Worm (Caenorhabditis elegans): ENCODE data around the gene anmt-1.

Gene anmt-1

DNA sequence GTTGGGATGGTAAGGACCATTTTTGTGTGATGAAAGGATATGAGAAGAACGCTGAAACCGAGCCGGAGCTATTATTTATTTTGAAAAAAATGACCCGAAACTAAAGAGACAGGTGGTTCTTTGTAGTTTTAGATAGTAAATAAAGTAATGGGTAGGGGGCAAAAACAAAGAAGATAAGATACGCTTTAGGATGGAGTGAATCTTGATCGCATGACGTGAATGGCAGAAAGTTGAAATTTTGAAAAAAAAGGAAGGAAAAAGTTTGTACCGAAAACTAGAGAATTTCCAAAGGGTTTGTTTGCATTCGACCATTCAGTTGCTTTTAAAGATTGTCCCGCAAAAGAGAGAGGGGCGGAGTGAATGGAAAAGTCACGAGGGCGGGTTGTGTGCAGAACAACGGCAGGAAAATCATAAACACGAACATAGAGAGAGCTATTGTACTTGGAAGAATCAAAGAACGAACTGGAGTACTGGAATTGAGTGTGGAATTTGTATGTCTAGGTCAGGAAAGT lies 30.7 kb upstream of the anmt-1 start, which contains the start of gene F22B7.9 (continued):
- TF ChIP-seq lin-13 (GFP tag; optimal IDR thresholded peaks at IDR 0.05) = no peak
- peak; percentile 10 for TF ChIP-seq C16A3.4 (tag; optimal IDR thresholded peaks at IDR 0.05)
- peak; percentile 4 for TF ChIP-seq nhr-77 (tag; optimal IDR thresholded peaks at IDR 0.05)
- TF ChIP-seq nhr-90 (tag; optimal IDR thresholded peaks at IDR 0.05; ENCODE audit: poor library complexity) = peak; percentile 20
- no peak for TF ChIP-seq unc-98 (GFP tag; IDR thresholded peaks at IDR 0.05)

- TF ChIP-seq blmp-1 (tag; optimal IDR thresholded peaks at IDR 0.05) (peak; percentile 83), ets-5 (GFP tag; IDR thresholded peaks at IDR 0.05) (no peak), nhr-20 (tag; optimal IDR thresholded peaks at IDR 0.05) (peak; percentile 18), snpc-4 (tag; optimal IDR thresholded peaks at IDR 0.05) (no peak), nhr-84 (tag; optimal IDR thresholded peaks at IDR 0.05) (no peak), hpl-2 (GFP tag; optimal IDR thresholded peaks at IDR 0.05) (no peak), mdl-1 (tag; optimal IDR thresholded peaks at IDR 0.05) (no peak), rnt-1 (tag; optimal IDR thresholded peaks at IDR 0.05) (no peak), snu-23 (GFP tag; optimal IDR thresholded peaks at IDR 0.05) (peak; percentile 0), ztf-11 (tag; optimal IDR thresholded peaks at IDR 0.05) (no peak), lin-14 (GFP tag; optimal IDR thresholded peaks at IDR 0.05) (peak; percentile 37), elt-3 (tag; optimal IDR thresholded peaks at IDR 0.05) (peak in 1 of 6 experiments; percentile 24), mef-2 (tag; optimal IDR thresholded peaks at IDR 0.05) (no peak), unc-86 (tag; optimal IDR thresholded peaks at IDR 0.05) (no peak), lin-15B (tag; optimal IDR thresholded peaks at IDR 0.05) (no peak), zip-4 (GFP tag; optimal IDR thresholded peaks at IDR 0.05) (no peak), nhr-71 (tag; optimal IDR thresholded peaks at IDR 0.05) (peak; percentile 45), nhr-12 (tag; optimal IDR thresholded peaks at IDR 0.05) (no peak), ama-1 (optimal IDR thresholded peaks at IDR 0.05) (no peak), vab-15 (tag; optimal IDR thresholded peaks at IDR 0.05) (no peak), ztf-4 (tag; optimal IDR thresholded peaks at IDR 0.05) (no peak), aly-2 (tag; optimal IDR thresholded peaks at IDR 0.05) (no peak), nhr-77 (tag; optimal IDR thresholded peaks at IDR 0.05) (no peak), lir-3 (tag; optimal IDR thresholded peaks at IDR 0.05; ENCODE audit: poor library complexity) (no peak), ces-1 (GFP tag; optimal IDR thresholded peaks at IDR 0.05) (no peak), swsn-7 (tag; optimal IDR thresholded peaks at IDR 0.05) (no peak), grh-1 (GFP tag; IDR thresholded peaks at IDR 0.05) (no peak), nhr-11 (tag; optimal IDR thresholded peaks at IDR 0.05) (no peak), C34B4.2 (tag; optimal IDR thresholded peaks at IDR 0.05) (no peak), jun-1 (tag; optimal IDR thresholded peaks at IDR 0.05) (no peak), fkh-10 (GFP tag; optimal IDR thresholded peaks at IDR 0.05) (no peak), egl-27 (tag; optimal IDR thresholded peaks at IDR 0.05) (no peak), tbx-2 (tag; optimal IDR thresholded peaks at IDR 0.05) (no peak), xbp-1 (tag; optimal IDR thresholded peaks at IDR 0.05) (no peak), F16B12.6 (tag; optimal IDR thresholded peaks at IDR 0.05) (no peak), hlh-17 (GFP tag; optimal IDR thresholded peaks at IDR 0.05; ENCODE audit: borderline replicate concordance) (no peak), unc-130 (tag; optimal IDR thresholded peaks at IDR 0.05) (peak; percentile 2), pqm-1 (tag; optimal IDR thresholded peaks at IDR 0.05) (no peak), pag-3 (tag; optimal IDR thresholded peaks at IDR 0.05; ENCODE audit: borderline replicate concordance, insufficient read depth) (peak; percentile 11), aha-1 (tag; optimal IDR thresholded peaks at IDR 0.05) (no peak), dsc-1 (tag; optimal IDR thresholded peaks at IDR 0.05) (peak; percentile 58), C04F5.9 (tag; optimal IDR thresholded peaks at IDR 0.05) (no peak), C16A3.4 (tag; optimal IDR thresholded peaks at IDR 0.05) (no peak), nhr-85 (tag) (peak; percentile 87), sptf-1 (tag; optimal IDR thresholded peaks at IDR 0.05) (no peak), lin-39 (tag; optimal IDR thresholded peaks at IDR 0.05) (no peak), unc-98 (GFP tag; IDR thresholded peaks at IDR 0.05) (no peak), nhr-90 (tag; optimal IDR thresholded peaks at IDR 0.05; ENCODE audit: poor library complexity) (no peak), dpl-1 (GFP tag; optimal IDR thresholded peaks at IDR 0.05) (peak in 1 of 3 experiments; percentile 25)
Measured at ce11 chrIII:8654400-8654980, 30.1 kb upstream of the anmt-1 start.
